Fruit fly (Drosophila melanogaster) whole organism, embryonic: Measurements from ENCODE around the gene CG7579.
A peak's percentile ranks its signal among the peaks of the same experiment; 100 is the strongest.

ENCODE experiments used
- Bteb2 ChIP-seq: fragments of 200-800 bp; sonication (Bioruptor generic); optimal IDR thresholded peaks from 2 replicates; lab custom pipeline; 2016; ENCODE audit warnings: missing biosample characterization, missing genetic modification characterization
- CG15601 ChIP-seq: fragments of 200-800 bp; sonication (Bioruptor generic); optimal IDR thresholded peaks from 3 replicates; lab custom pipeline; 2019; ENCODE audit warnings: missing biosample characterization, mild to moderate bottlenecking, missing genetic modification characterization, moderate library complexity
- CG6272 ChIP-seq: fragments of 200-800 bp; sonication (Bioruptor generic); IDR thresholded peaks from 2 replicates; pipeline ENCODE4 v1.3.6; 2022; ENCODE audit warnings: missing biosample characterization, missing genetic modification characterization
- CG9797 ChIP-seq: fragments of 200-800 bp; sonication (Bioruptor generic); optimal IDR thresholded peaks from 3 replicates; lab custom pipeline; 2018; ENCODE audit warnings: missing biosample characterization, mild to moderate bottlenecking, missing genetic modification characterization
- Dfd ChIP-seq, 2 experiments: fragments of >200 bp; optimal IDR thresholded peaks; 2 replicates each; lab custom pipeline; 2017; ENCODE audit warnings: missing biosample characterization in 2 of 2, missing genetic modification characterization in 2 of 2
- Hr78 ChIP-seq, 2 experiments: fragments of 200-800 bp in 1 of 2; fragments of >200 bp in 1 of 2; sonication (Bioruptor generic) in 1 of 2; optimal IDR thresholded peaks; 2 replicates each; lab custom pipeline; 2017 to 2019; ENCODE audit warnings: missing biosample characterization in 2 of 2, missing genetic modification characterization in 2 of 2, mild to moderate bottlenecking in 1 of 2, moderate library complexity in 1 of 2
- Ssrp ChIP-seq: fragments of 200-800 bp; sonication (Bioruptor generic); optimal IDR thresholded peaks from 2 replicates; lab custom pipeline; 2018; ENCODE audit warnings: missing biosample characterization, mild to moderate bottlenecking, missing genetic modification characterization, moderate library complexity
- Xrp1 ChIP-seq: fragments of 200-800 bp; sonication (Bioruptor generic); IDR thresholded peaks from 2 replicates; pipeline ENCODE4 v1.3.6; 2022; ENCODE audit warnings: missing biosample characterization, missing genetic modification characterization
- dmrt99B ChIP-seq: fragments of 200-800 bp; sonication (Bioruptor generic); optimal IDR thresholded peaks from 2 replicates; lab custom pipeline; 2018; ENCODE audit warnings: missing biosample characterization, mild to moderate bottlenecking, missing genetic modification characterization, moderate library complexity
- hth ChIP-seq: fragments of >200 bp; optimal IDR thresholded peaks from 2 replicates; lab custom pipeline; 2017; ENCODE audit warnings: inconsistent platforms
- pan ChIP-seq, 4 experiments: fragments of >200 bp in 3 of 4; fragments of 200-800 bp in 1 of 4; sonication (Bioruptor generic) in 1 of 4; optimal IDR thresholded peaks in 3 of 4; IDR thresholded peaks in 1 of 4; 2 replicates each; pipeline versions ENCODE4 v1.3.6 to Lab custom; 2017 to 2022; ENCODE audit warnings: missing biosample characterization in 2 of 4, missing genetic modification characterization in 2 of 4, mixed read lengths in 1 of 4
- pzg ChIP-seq: fragments of 200-800 bp; sonication (Bioruptor generic); optimal IDR thresholded peaks from 3 replicates; lab custom pipeline; 2018; ENCODE audit warnings: missing biosample characterization, mild to moderate bottlenecking, missing genetic modification characterization, moderate library complexity
- trem ChIP-seq: fragments of 200-800 bp; optimal IDR thresholded peaks from 3 replicates; lab custom pipeline; 2019; ENCODE audit warnings: missing biosample characterization, mild to moderate bottlenecking, missing genetic modification characterization, moderate library complexity
- zfh1 ChIP-seq: fragments of 200-800 bp; sonication (Bioruptor generic); IDR thresholded peaks from 3 replicates; pipeline ENCODE4 v1.3.6; 2022; ENCODE audit warnings: missing biosample characterization, missing genetic modification characterization

dm6 chr3L:15700338-15700966 is 17.2 kb upstream of the CG7579 start:
- no peak for TF ChIP-seq Dfd (GFP tag; optimal IDR thresholded peaks at IDR 0.05; lab: Kevin White, UChicago)
- TF ChIP-seq CG15601 (tag; lab: Kevin White, UChicago): peak; percentile 66
- TF ChIP-seq CG6272: no peak
- no peak for TF ChIP-seq dmrt99B (tag; lab: Kevin White, UChicago)
- no peak for TF ChIP-seq Hr78 (GFP tag; optimal IDR thresholded peaks at IDR 0.05; lab: Kevin White, UChicago)
- TF ChIP-seq zfh1 (GFP tag; lab: Robert Waterston, UW): 0 out of 3 replicates have a peak, but pooled peaks have one; percentile 21
- peak; percentile 57 for TF ChIP-seq Ssrp (tag; lab: Kevin White, UChicago)
- no peak for TF ChIP-seq hth (lab: Kevin White, UChicago)
- TF ChIP-seq Bteb2 (GFP tag; lab: Kevin White, UChicago): no peak
- peak; percentile 39 for TF ChIP-seq trem (tag; lab: Kevin White, UChicago)
- TF ChIP-seq pan (optimal IDR thresholded peaks at IDR 0.05; lab: Kevin White, UChicago): no peak
- no peak for TF ChIP-seq pan (GFP tag; optimal IDR thresholded peaks at IDR 0.05 in 1 of 2, IDR thresholded peaks at IDR 0.05 in 1 of 2)
- TF ChIP-seq CG9797: no peak
- peak; percentile 47; the same call in 1 of the 2 replicates for TF ChIP-seq Xrp1 (GFP tag; lab: Robert Waterston, UW)
- no peak for TF ChIP-seq pzg
